Fruit fly (Drosophila melanogaster) whole organism, embryonic: ENCODE results near the gene Kdm2.

Experiments used
- Abd-B ChIP-seq: fragments of 200-800 bp; sonication (Bioruptor generic); optimal IDR thresholded peaks from 2 replicates; lab custom pipeline; 2018; ENCODE audit warnings: missing biosample characterization, mild to moderate bottlenecking, missing genetic modification characterization, moderate library complexity
- CG10209 ChIP-seq: fragments of 200-800 bp; sonication (Bioruptor generic); optimal IDR thresholded peaks from 3 replicates; lab custom pipeline; 2017; ENCODE audit warnings: missing biosample characterization, mild to moderate bottlenecking, missing genetic modification characterization, missing genetic modification reagents
- CG10462 ChIP-seq: fragments of 200-800 bp; sonication (Bioruptor generic); optimal IDR thresholded peaks from 2 replicates; lab custom pipeline; 2016; ENCODE audit warnings: missing biosample characterization, missing genetic modification characterization
- CG10565 ChIP-seq: fragments of 200-800 bp; sonication (Bioruptor generic); optimal IDR thresholded peaks from 3 replicates; lab custom pipeline; 2016; ENCODE audit warnings: missing biosample characterization, mild to moderate bottlenecking, missing genetic modification characterization
- CG11456 ChIP-seq: fragments of 200-800 bp; sonication (Bioruptor generic); IDR thresholded peaks from 3 replicates; pipeline ENCODE4 v1.3.6; 2022; ENCODE audit warnings: missing biosample characterization, missing genetic modification characterization
- CG11560 ChIP-seq: fragments of 200-800 bp; sonication (Bioruptor generic); IDR thresholded peaks from 3 replicates; pipeline ENCODE4 v1.3.6; 2022; ENCODE audit warnings: missing biosample characterization, missing genetic modification characterization
- CG12942 ChIP-seq: fragments of 200-800 bp; sonication (Bioruptor generic); optimal IDR thresholded peaks from 3 replicates; lab custom pipeline; 2016; ENCODE audit warnings: missing biosample characterization, missing genetic modification characterization
- CG1602 ChIP-seq: fragments of 200-800 bp; sonication (Bioruptor generic); optimal IDR thresholded peaks from 3 replicates; lab custom pipeline; 2016; ENCODE audit warnings: missing biosample characterization, missing genetic modification characterization
- CG17328 ChIP-seq: fragments of 200-800 bp; sonication (Bioruptor generic); IDR thresholded peaks from 2 replicates; pipeline ENCODE4 v1.3.6; 2022; ENCODE audit warnings: missing biosample characterization, missing genetic modification characterization
- CG17361 ChIP-seq: fragments of 200-800 bp; sonication (Bioruptor generic); IDR thresholded peaks from 3 replicates; pipeline ENCODE4 v1.3.6; 2022; ENCODE audit warnings: missing biosample characterization, missing genetic modification characterization
- CG18764 ChIP-seq: fragments of 200-800 bp; sonication (Bioruptor generic); optimal IDR thresholded peaks from 3 replicates; lab custom pipeline; 2016; ENCODE audit warnings: missing biosample characterization, missing genetic modification characterization
- CG3407 ChIP-seq: fragments of 200-800 bp; sonication (Bioruptor generic); optimal IDR thresholded peaks from 2 replicates; lab custom pipeline; 2018; ENCODE audit warnings: missing biosample characterization, mild to moderate bottlenecking, missing genetic modification characterization
- CG3847 ChIP-seq: fragments of 200-800 bp; sonication (Bioruptor generic); IDR thresholded peaks from 2 replicates; pipeline ENCODE4 v1.3.6; 2022; ENCODE audit warnings: missing biosample characterization, missing genetic modification characterization
- CG4730 ChIP-seq: fragments of 200-800 bp; sonication (Bioruptor generic); IDR thresholded peaks from 2 replicates; pipeline ENCODE4 v1.3.6; 2022; ENCODE audit warnings: missing biosample characterization, missing genetic modification characterization
- CG4854 ChIP-seq: fragments of 200-800 bp; sonication (Bioruptor generic); optimal IDR thresholded peaks from 2 replicates; lab custom pipeline; 2016; ENCODE audit warnings: missing biosample characterization, missing genetic modification characterization, inconsistent platforms
- CG6175 ChIP-seq: fragments of 200-800 bp; sonication (Bioruptor generic); IDR thresholded peaks from 3 replicates; pipeline ENCODE4 v1.3.6; 2022; ENCODE audit warnings: missing biosample characterization, missing genetic modification characterization
- CG6689 ChIP-seq: fragments of 200-800 bp; sonication (Bioruptor generic); IDR thresholded peaks from 2 replicates; pipeline ENCODE4 v1.3.6; 2022; ENCODE audit warnings: missing biosample characterization, missing genetic modification characterization
- CG7839 ChIP-seq: fragments of 200-800 bp; sonication (Bioruptor generic); optimal IDR thresholded peaks from 3 replicates; lab custom pipeline; 2018; ENCODE audit warnings: missing biosample characterization, mild to moderate bottlenecking, missing genetic modification characterization, moderate library complexity
- CG7963 ChIP-seq: fragments of 200-800 bp; sonication (Bioruptor generic); IDR thresholded peaks from 3 replicates; pipeline ENCODE4 v1.3.6; 2022; ENCODE audit warnings: missing biosample characterization, missing genetic modification characterization; ENCODE audit not compliant: partially characterized antibody
- CG8765 ChIP-seq: fragments of 200-800 bp; sonication (Bioruptor generic); IDR thresholded peaks from 2 replicates; pipeline ENCODE4 v1.3.6; 2022; ENCODE audit warnings: missing biosample characterization, missing genetic modification characterization
- CG9876 ChIP-seq: fragments of 200-800 bp; sonication (Bioruptor generic); optimal IDR thresholded peaks from 2 replicates; lab custom pipeline; 2016; ENCODE audit warnings: missing biosample characterization, missing genetic modification characterization
- CHES-1-like ChIP-seq: fragments of 200-800 bp; sonication (Bioruptor generic); optimal IDR thresholded peaks from 2 replicates; lab custom pipeline; 2016; ENCODE audit warnings: missing biosample characterization, missing genetic modification characterization
- D19B ChIP-seq: fragments of 200-800 bp; sonication (Bioruptor generic); optimal IDR thresholded peaks from 2 replicates; lab custom pipeline; 2017; ENCODE audit warnings: missing biosample characterization, mild to moderate bottlenecking, missing genetic modification characterization
- Dad ChIP-seq: fragments of 200-800 bp; sonication (Bioruptor generic); optimal IDR thresholded peaks from 3 replicates; lab custom pipeline; 2016; ENCODE audit warnings: missing biosample characterization, missing genetic modification characterization
- Elba2 ChIP-seq: fragments of 200-800 bp; sonication (Bioruptor generic); optimal IDR thresholded peaks from 3 replicates; lab custom pipeline; 2016; ENCODE audit warnings: missing biosample characterization, missing genetic modification characterization
- Gug ChIP-seq: fragments of 200-800 bp; sonication (Bioruptor generic); IDR thresholded peaks from 4 replicates; pipeline ENCODE4 v1.3.6; 2022; ENCODE audit warnings: missing biosample characterization, missing genetic modification characterization
- HmgD ChIP-seq: fragments of 200-800 bp; sonication (Bioruptor generic); optimal IDR thresholded peaks from 3 replicates; lab custom pipeline; 2016; ENCODE audit warnings: missing biosample characterization, missing genetic modification characterization
- Hmx ChIP-seq: fragments of 200-800 bp; sonication (Bioruptor generic); optimal IDR thresholded peaks from 2 replicates; lab custom pipeline; 2016; ENCODE audit warnings: missing biosample characterization, missing genetic modification characterization
- Hr51 ChIP-seq, 2 experiments: fragments of 200-800 bp; sonication (Bioruptor generic); optimal IDR thresholded peaks; 2 replicates in 1 of 2; 3 replicates in 1 of 2; lab custom pipeline; 2016 to 2018; ENCODE audit warnings: missing biosample characterization in 2 of 2, missing genetic modification characterization in 2 of 2, mild to moderate bottlenecking in 1 of 2, moderate library complexity in 1 of 2
- NC2β ChIP-seq: fragments of 200-800 bp; sonication (Bioruptor generic); optimal IDR thresholded peaks from 2 replicates; lab custom pipeline; 2016; ENCODE audit warnings: missing biosample characterization, missing genetic modification characterization
- Rx ChIP-seq: fragments of 200-800 bp; sonication (Bioruptor generic); IDR thresholded peaks from 2 replicates; pipeline ENCODE4 v1.3.6; 2022; ENCODE audit warnings: missing biosample characterization, missing genetic modification characterization
- Taf1 ChIP-seq: fragments of 200-800 bp; sonication (Bioruptor generic); IDR thresholded peaks from 2 replicates; pipeline ENCODE4 v1.3.6; 2022; ENCODE audit warnings: missing biosample characterization, missing genetic modification characterization
- abd-A ChIP-seq: fragments of 200-800 bp; sonication (Bioruptor generic); optimal IDR thresholded peaks from 3 replicates; lab custom pipeline; 2019; ENCODE audit warnings: missing biosample characterization, mild to moderate bottlenecking, missing genetic modification characterization, moderate library complexity
- ase ChIP-seq: fragments of 200-800 bp; sonication (Bioruptor generic); IDR thresholded peaks from 3 replicates; pipeline ENCODE4 v1.3.6; 2022; ENCODE audit warnings: missing biosample characterization, missing genetic modification characterization
- bbx ChIP-seq: fragments of 200-800 bp; sonication (Bioruptor generic); IDR thresholded peaks from 2 replicates; pipeline ENCODE4 v1.3.6; 2022; ENCODE audit warnings: missing biosample characterization, missing genetic modification characterization; ENCODE audit not compliant: partially characterized antibody
- bowl ChIP-seq: fragments of 200-800 bp; sonication (Bioruptor generic); IDR thresholded peaks from 2 replicates; pipeline ENCODE4 v1.3.6; 2022; ENCODE audit warnings: missing biosample characterization, missing genetic modification characterization
- ci ChIP-seq: fragments of 200-800 bp; sonication (Bioruptor generic); IDR thresholded peaks from 3 replicates; pipeline ENCODE4 v1.3.6; 2022; ENCODE audit warnings: missing biosample characterization, missing genetic modification characterization
- en ChIP-seq: fragments of 200-800 bp; sonication (Bioruptor generic); optimal IDR thresholded peaks from 2 replicates; lab custom pipeline; 2016; ENCODE audit warnings: missing biosample characterization, missing genetic modification characterization
- eve ChIP-seq, 2 experiments: fragments of >200 bp; optimal IDR thresholded peaks; 2 replicates each; lab custom pipeline; 2017; ENCODE audit warnings: missing biosample characterization in 2 of 2, missing genetic modification characterization in 2 of 2
- fd96Cb ChIP-seq: fragments of 200-800 bp; sonication (Bioruptor generic); optimal IDR thresholded peaks from 2 replicates; lab custom pipeline; 2018; ENCODE audit warnings: missing biosample characterization, mild to moderate bottlenecking, missing genetic modification characterization, moderate library complexity
- fru ChIP-seq: fragments of >200 bp; optimal IDR thresholded peaks from 2 replicates; lab custom pipeline; 2017
- insv ChIP-seq, 2 experiments: fragments of 200-800 bp; sonication (Bioruptor generic); optimal IDR thresholded peaks; 3 replicates each; lab custom pipeline; 2016 to 2018; ENCODE audit warnings: missing biosample characterization in 2 of 2, missing genetic modification characterization in 2 of 2
- ken ChIP-seq: fragments of 200-800 bp; sonication (Bioruptor generic); IDR thresholded peaks from 3 replicates; pipeline ENCODE4 v1.3.6; 2022; ENCODE audit warnings: missing biosample characterization, missing genetic modification characterization
- lilli ChIP-seq: fragments of 200-800 bp; sonication (Bioruptor generic); optimal IDR thresholded peaks from 3 replicates; lab custom pipeline; 2016; ENCODE audit warnings: missing biosample characterization, missing genetic modification characterization
- lola ChIP-seq, 3 experiments: fragments of >200 bp in 2 of 3; fragments of 200-800 bp in 1 of 3; sonication (Bioruptor generic) in 1 of 3; optimal IDR thresholded peaks; 2 replicates each; lab custom pipeline; 2017 to 2019; ENCODE audit warnings: missing biosample characterization in 3 of 3, missing genetic modification characterization in 3 of 3, mild to moderate bottlenecking in 1 of 3, moderate library complexity in 1 of 3
- mam ChIP-seq: fragments of 200-800 bp; sonication (Bioruptor generic); optimal IDR thresholded peaks from 3 replicates; lab custom pipeline; 2016; ENCODE audit warnings: missing biosample characterization, missing genetic modification characterization
- nerfin-1 ChIP-seq: fragments of 200-800 bp; sonication (Bioruptor generic); optimal IDR thresholded peaks from 3 replicates; lab custom pipeline; 2019; ENCODE audit warnings: missing biosample characterization, mild to moderate bottlenecking, missing genetic modification characterization, moderate library complexity
- sna ChIP-seq: fragments of 200-800 bp; sonication (Bioruptor generic); IDR thresholded peaks from 2 replicates; pipeline ENCODE4 v1.3.6; 2022; ENCODE audit warnings: missing biosample characterization, missing genetic modification characterization; ENCODE audit not compliant: partially characterized antibody
- ssp ChIP-seq: fragments of 200-800 bp; sonication (Bioruptor generic); IDR thresholded peaks from 2 replicates; pipeline ENCODE4 v1.3.6; 2022; ENCODE audit warnings: missing biosample characterization, missing genetic modification characterization
- stc ChIP-seq: fragments of 200-800 bp; sonication (Bioruptor generic); IDR thresholded peaks from 2 replicates; pipeline ENCODE4 v1.3.6; 2022; ENCODE audit warnings: missing biosample characterization, missing genetic modification characterization
- tx ChIP-seq: fragments of 200-800 bp; sonication (Bioruptor generic); optimal IDR thresholded peaks from 2 replicates; lab custom pipeline; 2016; ENCODE audit warnings: missing biosample characterization, missing genetic modification characterization
- unc-4 ChIP-seq: fragments of 200-800 bp; sonication (Bioruptor generic); IDR thresholded peaks from 2 replicates; pipeline ENCODE4 v1.3.6; 2022; ENCODE audit warnings: missing biosample characterization, missing genetic modification characterization; ENCODE audit not compliant: partially characterized antibody

Gene Kdm2

dm6 chr3R:9083379-9083778 is 31.1 kb downstream of the Kdm2 start (continued):
- TF ChIP-seq mam (GFP tag; lab: Kevin White, UChicago) (peak; percentile 2), lilli (GFP tag; lab: Kevin White, UChicago) (peak; percentile 27), bbx (GFP tag; lab: Robert Waterston, UW) (no peak), CG9876 (GFP tag; lab: Kevin White, UChicago) (no peak), bowl (GFP tag; lab: Robert Waterston, UW) (no peak), CG6689 (GFP tag; lab: Robert Waterston, UW) (0 out of 2 replicates have a peak, but pooled peaks have one; percentile 17), stc (peak; percentile 31; the same call in 1 of the 2 replicates), Hr51 (GFP tag; optimal IDR thresholded peaks at IDR 0.05; lab: Kevin White, UChicago) (peak in 1 of 2 experiments; percentile 52), fd96Cb (tag; lab: Kevin White, UChicago) (peak; percentile 28), CG3407 (GFP tag; lab: Kevin White, UChicago) (no peak), CG17328 (GFP tag; lab: Robert Waterston, UW) (peak; percentile 54; the same call in 1 of the 2 replicates), en (GFP tag; lab: Kevin White, UChicago) (no peak), Taf1 (GFP tag; lab: Robert Waterston, UW) (no peak), Dad (GFP tag; lab: Kevin White, UChicago) (no peak), CG4730 (GFP tag; lab: Robert Waterston, UW) (0 out of 2 replicates have a peak, but pooled peaks have one; percentile 6), abd-A (peak; percentile 75), ci (GFP tag; lab: Robert Waterston, UW) (peak; percentile 71; the same call in 1 of the 3 replicates), Abd-B (GFP tag; lab: Kevin White, UChicago) (no peak), ssp (GFP tag; lab: Robert Waterston, UW) (no peak), NC2β (no peak), ken (GFP tag; lab: Robert Waterston, UW) (0 out of 3 replicates have a peak, but pooled peaks have one; percentile 18), CG10209 (GFP tag; lab: Kevin White, UChicago) (peak; percentile 38), CHES-1-like (GFP tag; lab: Kevin White, UChicago) (no peak), CG10565 (GFP tag; lab: Kevin White, UChicago) (no peak), sna (GFP tag; lab: Robert Waterston, UW) (no peak), CG4854 (GFP tag; lab: Kevin White, UChicago) (no peak), Hmx (GFP tag; lab: Kevin White, UChicago) (no peak), CG17361 (GFP tag; lab: Robert Waterston, UW) (no peak), Elba2 (no peak), fru (no peak), CG7839 (peak; percentile 45), CG11560 (tag; lab: Robert Waterston, UW) (no peak), CG12942 (GFP tag; lab: Kevin White, UChicago) (no peak), insv (GFP tag; optimal IDR thresholded peaks at IDR 0.05; lab: Kevin White, UChicago) (no peak), CG7963 (GFP tag; lab: Robert Waterston, UW) (no peak), CG1602 (no peak), lola (GFP tag; optimal IDR thresholded peaks at IDR 0.05; lab: Kevin White, UChicago) (no peak), CG3847 (GFP tag; lab: Robert Waterston, UW) (no peak), nerfin-1 (tag; lab: Kevin White, UChicago) (peak; percentile 14), Rx (GFP tag; lab: Robert Waterston, UW) (no peak), D19B (GFP tag; lab: Kevin White, UChicago) (no peak), unc-4 (no peak), CG6175 (GFP tag; lab: Robert Waterston, UW) (no peak), tx (GFP tag; lab: Kevin White, UChicago) (no peak), CG18764 (GFP tag; lab: Kevin White, UChicago) (no peak), ase (no peak), eve (GFP tag; optimal IDR thresholded peaks at IDR 0.05; lab: Kevin White, UChicago) (peak in 1 of 2 experiments; percentile 58), CG8765 (GFP tag; lab: Robert Waterston, UW) (no peak), Gug (GFP tag; lab: Robert Waterston, UW) (no peak), HmgD (no peak), CG10462 (no peak), CG11456 (no peak)
